Fruit fly (Drosophila melanogaster) whole organism, embryonic: Measurements from ENCODE around the gene CG33181.

Source experiments
- Abd-B ChIP-seq: fragments of 200-800 bp; sonication (Bioruptor generic); optimal IDR thresholded peaks from 2 replicates; lab custom pipeline; 2018; ENCODE audit warnings: missing biosample characterization, mild to moderate bottlenecking, missing genetic modification characterization, moderate library complexity
- CG10979 ChIP-seq: fragments of 200-800 bp; sonication (Bioruptor generic); optimal IDR thresholded peaks from 2 replicates; lab custom pipeline; 2018; ENCODE audit warnings: missing biosample characterization, mild to moderate bottlenecking, missing genetic modification characterization, moderate library complexity
- CG11398 ChIP-seq: fragments of 200-800 bp; sonication (Bioruptor generic); optimal IDR thresholded peaks from 2 replicates; lab custom pipeline; 2016; ENCODE audit warnings: missing biosample characterization, missing genetic modification characterization
- CG12769 ChIP-seq: fragments of 200-800 bp; sonication (Bioruptor generic); optimal IDR thresholded peaks from 2 replicates; lab custom pipeline; 2019; ENCODE audit warnings: missing biosample characterization, mild to moderate bottlenecking, missing genetic modification characterization, moderate library complexity
- CG13424 ChIP-seq: fragments of 200-800 bp; sonication (Bioruptor generic); optimal IDR thresholded peaks from 2 replicates; lab custom pipeline; 2019; ENCODE audit warnings: missing biosample characterization, mild to moderate bottlenecking, missing genetic modification characterization, moderate library complexity
- CG15269 ChIP-seq: fragments of 200-800 bp; sonication (Bioruptor generic); optimal IDR thresholded peaks from 2 replicates; lab custom pipeline; 2018; ENCODE audit warnings: missing biosample characterization, mild to moderate bottlenecking, missing genetic modification characterization, moderate library complexity
- CG1832 ChIP-seq: fragments of 200-800 bp; sonication (Bioruptor generic); optimal IDR thresholded peaks from 2 replicates; lab custom pipeline; 2017; ENCODE audit warnings: missing biosample characterization, mild to moderate bottlenecking, missing genetic modification characterization, inconsistent platforms
- CG18599 ChIP-seq: fragments of 200-800 bp; sonication (Bioruptor generic); optimal IDR thresholded peaks from 3 replicates; lab custom pipeline; 2017; ENCODE audit warnings: missing biosample characterization, missing genetic modification characterization, mild to moderate bottlenecking, moderate library complexity, missing genetic modification reagents
- CG18619 ChIP-seq: fragments of 200-800 bp; sonication (Bioruptor generic); optimal IDR thresholded peaks from 3 replicates; lab custom pipeline; 2017; ENCODE audit warnings: missing biosample characterization, mild to moderate bottlenecking, missing genetic modification characterization
- CG2875 ChIP-seq: fragments of 200-800 bp; sonication (Bioruptor generic); optimal IDR thresholded peaks from 2 replicates; lab custom pipeline; 2017; ENCODE audit warnings: missing biosample characterization, mild to moderate bottlenecking, missing genetic modification characterization, missing genetic modification reagents
- CG2889 ChIP-seq: fragments of 200-800 bp; sonication (Bioruptor generic); IDR thresholded peaks from 3 replicates; pipeline ENCODE4 v1.3.6; 2022; ENCODE audit warnings: missing biosample characterization, missing genetic modification characterization
- CG30020 ChIP-seq: fragments of 200-800 bp; optimal IDR thresholded peaks from 2 replicates; lab custom pipeline; 2019; ENCODE audit warnings: missing biosample characterization, mild to moderate bottlenecking, missing genetic modification characterization, moderate library complexity
- CG43689 ChIP-seq: fragments of 200-800 bp; sonication (Bioruptor generic); IDR thresholded peaks from 2 replicates; pipeline ENCODE4 v1.3.6; 2022; ENCODE audit warnings: missing biosample characterization, missing genetic modification characterization
- CG4707 ChIP-seq: fragments of 200-800 bp; sonication (Bioruptor generic); optimal IDR thresholded peaks from 2 replicates; lab custom pipeline; 2018; ENCODE audit warnings: missing biosample characterization, mild to moderate bottlenecking, missing genetic modification characterization, moderate library complexity
- Dad ChIP-seq: fragments of 200-800 bp; sonication (Bioruptor generic); optimal IDR thresholded peaks from 3 replicates; lab custom pipeline; 2016; ENCODE audit warnings: missing biosample characterization, missing genetic modification characterization
- Dp ChIP-seq: fragments of 200-800 bp; sonication (Bioruptor generic); optimal IDR thresholded peaks from 2 replicates; lab custom pipeline; 2018; ENCODE audit warnings: missing biosample characterization, mild to moderate bottlenecking, missing genetic modification characterization, moderate library complexity
- Drgx ChIP-seq: fragments of 200-800 bp; sonication (Bioruptor generic); IDR thresholded peaks from 2 replicates; pipeline ENCODE4 v1.3.6; 2022; ENCODE audit warnings: missing biosample characterization, missing genetic modification characterization
- Fer1 ChIP-seq: fragments of 200-800 bp; sonication (Bioruptor generic); optimal IDR thresholded peaks from 2 replicates; lab custom pipeline; 2017; ENCODE audit warnings: missing biosample characterization, mild to moderate bottlenecking, missing genetic modification characterization
- GATAe ChIP-seq: fragments of 200-800 bp; sonication (Bioruptor generic); conservative IDR thresholded peaks from 2 replicates; pipeline ENCODE4 v1.3.6; 2022; ENCODE audit warnings: missing biosample characterization, missing genetic modification characterization
- Kr ChIP-seq: fragments of 200-800 bp; sonication (Bioruptor generic); optimal IDR thresholded peaks from 2 replicates; lab custom pipeline; 2017; ENCODE audit warnings: missing biosample characterization, mild to moderate bottlenecking, missing genetic modification characterization
- Lim3 ChIP-seq: fragments of 200-800 bp; sonication (Bioruptor generic); IDR thresholded peaks from 2 replicates; pipeline ENCODE4 v1.3.6; 2022; ENCODE audit warnings: missing biosample characterization, missing genetic modification characterization
- Med ChIP-seq: fragments of 200-800 bp; sonication (Bioruptor generic); peaks from one replicate; lab custom pipeline; 2016; ENCODE audit warnings: missing biosample characterization, missing genetic modification characterization, mild to moderate bottlenecking, inconsistent platforms, moderate library complexity
- Myb ChIP-seq: fragments of 200-800 bp; sonication (Bioruptor generic); optimal IDR thresholded peaks from 2 replicates; lab custom pipeline; 2016; ENCODE audit warnings: missing biosample characterization, missing genetic modification characterization
- PHDP ChIP-seq: fragments of 200-800 bp; sonication (Bioruptor generic); optimal IDR thresholded peaks from 3 replicates; lab custom pipeline; 2018; ENCODE audit warnings: missing biosample characterization, mild to moderate bottlenecking, missing genetic modification characterization, moderate library complexity
- Pdp1 ChIP-seq, 2 experiments: fragments of 200-800 bp; sonication (Bioruptor generic); optimal IDR thresholded peaks; 3 replicates each; lab custom pipeline; 2016; ENCODE audit warnings: missing biosample characterization in 2 of 2, missing genetic modification characterization in 2 of 2, mild to moderate bottlenecking in 1 of 2, moderate library complexity in 1 of 2
- Ravus ChIP-seq: fragments of 200-800 bp; sonication (Bioruptor generic); IDR thresholded peaks from 2 replicates; pipeline ENCODE4 v1.3.6; 2022; ENCODE audit warnings: missing biosample characterization, missing genetic modification characterization
- Xrp1 ChIP-seq: fragments of 200-800 bp; sonication (Bioruptor generic); IDR thresholded peaks from 2 replicates; pipeline ENCODE4 v1.3.6; 2022; ENCODE audit warnings: missing biosample characterization, missing genetic modification characterization
- ash1 ChIP-seq: fragments of 200-800 bp; sonication (Bioruptor generic); optimal IDR thresholded peaks from 2 replicates; lab custom pipeline; 2018; ENCODE audit warnings: missing biosample characterization, mild to moderate bottlenecking, missing genetic modification characterization
- caup ChIP-seq: fragments of 200-800 bp; sonication (Bioruptor generic); optimal IDR thresholded peaks from 3 replicates; lab custom pipeline; 2017; ENCODE audit warnings: missing biosample characterization, mild to moderate bottlenecking, missing genetic modification characterization, moderate library complexity; ENCODE audit not compliant: severe bottlenecking
- da ChIP-seq: fragments of 200-800 bp; sonication (Bioruptor generic); optimal IDR thresholded peaks from 2 replicates; lab custom pipeline; 2016; ENCODE audit warnings: missing biosample characterization, missing genetic modification characterization
- en ChIP-seq: fragments of 200-800 bp; sonication (Bioruptor generic); optimal IDR thresholded peaks from 2 replicates; lab custom pipeline; 2016; ENCODE audit warnings: missing biosample characterization, missing genetic modification characterization
- gem ChIP-seq: fragments of 200-800 bp; sonication (Bioruptor generic); optimal IDR thresholded peaks from 2 replicates; lab custom pipeline; 2019; ENCODE audit warnings: missing biosample characterization, mild to moderate bottlenecking, missing genetic modification characterization, moderate library complexity
- grn ChIP-seq: fragments of 200-800 bp; sonication (Bioruptor generic); optimal IDR thresholded peaks from 3 replicates; lab custom pipeline; 2017; ENCODE audit warnings: missing biosample characterization, missing genetic modification characterization
- jigr1 ChIP-seq: fragments of 200-800 bp; sonication (Bioruptor generic); IDR thresholded peaks from 3 replicates; pipeline ENCODE4 v1.3.6; 2022; ENCODE audit warnings: missing biosample characterization, missing genetic modification characterization
- nau ChIP-seq: fragments of 200-800 bp; sonication (Bioruptor generic); optimal IDR thresholded peaks from 3 replicates; lab custom pipeline; 2017; ENCODE audit warnings: missing biosample characterization, mild to moderate bottlenecking, missing genetic modification characterization, missing genetic modification reagents
- p53 ChIP-seq: fragments of 200-800 bp; sonication (Bioruptor generic); optimal IDR thresholded peaks from 2 replicates; lab custom pipeline; 2016; ENCODE audit warnings: missing biosample characterization, missing genetic modification characterization
- pho ChIP-seq: fragments of 200-800 bp; sonication (Bioruptor generic); optimal IDR thresholded peaks from 2 replicates; lab custom pipeline; 2016; ENCODE audit warnings: missing biosample characterization, missing genetic modification characterization
- row ChIP-seq: fragments of 200-800 bp; sonication (Bioruptor generic); IDR thresholded peaks from 3 replicates; pipeline ENCODE4 v1.3.6; 2022; ENCODE audit warnings: missing biosample characterization, missing genetic modification characterization
- run ChIP-seq: fragments of 200-800 bp; sonication (Bioruptor generic); optimal IDR thresholded peaks from 3 replicates; lab custom pipeline; 2018; ENCODE audit warnings: missing biosample characterization, mild to moderate bottlenecking, missing genetic modification characterization
- stc ChIP-seq: fragments of 200-800 bp; sonication (Bioruptor generic); IDR thresholded peaks from 2 replicates; pipeline ENCODE4 v1.3.6; 2022; ENCODE audit warnings: missing biosample characterization, missing genetic modification characterization
- unpg ChIP-seq: fragments of 200-800 bp; sonication (Bioruptor generic); optimal IDR thresholded peaks from 3 replicates; lab custom pipeline; 2018; ENCODE audit warnings: missing biosample characterization, mild to moderate bottlenecking, missing genetic modification characterization, moderate library complexity
- yki ChIP-seq: fragments of >200 bp; optimal IDR thresholded peaks from 3 replicates; lab custom pipeline; 2018
- zf30C ChIP-seq: fragments of 200-800 bp; sonication (Bioruptor generic); optimal IDR thresholded peaks from 3 replicates; lab custom pipeline; 2018; ENCODE audit warnings: missing biosample characterization, mild to moderate bottlenecking, missing genetic modification characterization

CG33181 gene

dm6 chrX:8520517-8520916 lies 31.4 kb downstream of the CG33181 start (continued):
- TF ChIP-seq Ravus (GFP tag; lab: Robert Waterston, UW) = no peak
- peak; percentile 4 for TF ChIP-seq nau (GFP tag; lab: Kevin White, UChicago)
- TF ChIP-seq run (tag; lab: Kevin White, UChicago) = no peak
- TF ChIP-seq ash1 (GFP tag; lab: Kevin White, UChicago) = no peak
- TF ChIP-seq Kr = no peak
- no peak for TF ChIP-seq unpg (GFP tag; lab: Kevin White, UChicago)
- TF ChIP-seq yki (lab: Kevin White, UChicago) = no peak
- peak in 1 of 2 experiments; percentile 83 for TF ChIP-seq Pdp1 (GFP tag; optimal IDR thresholded peaks at IDR 0.05; lab: Kevin White, UChicago)
- TF ChIP-seq pho (GFP tag; lab: Kevin White, UChicago) = no peak
- TF ChIP-seq Myb = no peak
- TF ChIP-seq CG2875 (GFP tag; lab: Kevin White, UChicago) = no peak
- TF ChIP-seq Lim3 (GFP tag; lab: Robert Waterston, UW) = no peak
- no peak for TF ChIP-seq Fer1
- no peak for TF ChIP-seq CG18599 (GFP tag; lab: Kevin White, UChicago)
- TF ChIP-seq CG43689 (GFP tag; lab: Robert Waterston, UW) = no peak
- no peak for TF ChIP-seq CG30020 (tag; lab: Kevin White, UChicago)
- no peak for TF ChIP-seq CG1832 (GFP tag; lab: Kevin White, UChicago)
- TF ChIP-seq en (GFP tag; lab: Kevin White, UChicago) = no peak
- TF ChIP-seq da (GFP tag; lab: Kevin White, UChicago) = no peak
- no peak for TF ChIP-seq CG11398 (GFP tag; lab: Kevin White, UChicago)
- no peak for TF ChIP-seq CG13424 (tag; lab: Kevin White, UChicago)
- no peak for TF ChIP-seq CG4707
- TF ChIP-seq CG12769 (tag; lab: Kevin White, UChicago) = peak; percentile 35

dm6 chrX:8521492-8521891 lies 32.3 kb downstream of the CG33181 start:
- TF ChIP-seq row (GFP tag; lab: Robert Waterston, UW) = 0 out of 3 replicates have a peak, but pooled peaks have one; percentile 17
- TF ChIP-seq Med (GFP tag; lab: Kevin White, UChicago) = no peak
- peak; percentile 5 for TF ChIP-seq gem (tag; lab: Kevin White, UChicago)
- no peak for TF ChIP-seq caup (GFP tag; lab: Kevin White, UChicago)
- no peak for TF ChIP-seq grn (GFP tag; lab: Kevin White, UChicago)
- TF ChIP-seq p53 (GFP tag; lab: Kevin White, UChicago) = no peak
- no peak for TF ChIP-seq Pdp1 (GFP tag; optimal IDR thresholded peaks at IDR 0.05; lab: Kevin White, UChicago)
- no peak for TF ChIP-seq zf30C
- TF ChIP-seq CG11398 (GFP tag; lab: Kevin White, UChicago) = no peak
- no peak for TF ChIP-seq CG10979 (tag; lab: Kevin White, UChicago)
- no peak for TF ChIP-seq GATAe (GFP tag; lab: Robert Waterston, UW)
- TF ChIP-seq Dad (GFP tag; lab: Kevin White, UChicago) = no peak
- TF ChIP-seq Xrp1 = no peak; the same call in 1 of the 2 replicates
- no peak for TF ChIP-seq CG15269
- no peak for TF ChIP-seq PHDP (tag; lab: Kevin White, UChicago)
- no peak for TF ChIP-seq CG18619 (GFP tag; lab: Kevin White, UChicago)
- peak; percentile 55 for TF ChIP-seq Drgx (GFP tag; lab: Robert Waterston, UW)
- no peak for TF ChIP-seq CG2889 (GFP tag; lab: Robert Waterston, UW)
- TF ChIP-seq jigr1 = no peak
- TF ChIP-seq stc (GFP tag; lab: Robert Waterston, UW) = no peak
- TF ChIP-seq Dp (GFP tag; lab: Kevin White, UChicago) = no peak
- TF ChIP-seq Abd-B = no peak
